Worm (Caenorhabditis elegans): ENCODE data around the gene ZK792.4.

- TF ChIP-seq egl-27 (tag; optimal IDR thresholded peaks at IDR 0.05) (no peak), nhr-10 (tag; optimal IDR thresholded peaks at IDR 0.05) (no peak), snpc-4 (tag; optimal IDR thresholded peaks at IDR 0.05) (no peak), ama-1 (optimal IDR thresholded peaks at IDR 0.05) (no peak), ztf-4 (tag; optimal IDR thresholded peaks at IDR 0.05) (no peak), R02D3.7 (tag; optimal IDR thresholded peaks at IDR 0.05) (no peak), elt-1 (tag; optimal IDR thresholded peaks at IDR 0.05) (no peak), lin-11 (tag; optimal IDR thresholded peaks at IDR 0.05) (no peak)
Observed at ce11 chrIV:11673543-11673942, 8.3 kb downstream of the ZK792.4 start, which contains the start of gene inx-8.
